Worm (Caenorhabditis elegans) whole organism, early embryonic: ENCODE data around the gene F28H7.7.

Experiments used
- F13C5.2 ChIP-seq: sonication (generic microtip); optimal IDR thresholded peaks from 2 replicates; lab custom pipeline; 2017; ENCODE audit warnings: mild to moderate bottlenecking, missing genetic modification characterization, inconsistent platforms, missing compliant biosample characterization
- ets-7 ChIP-seq: sonication (generic microtip); optimal IDR thresholded peaks from 2 replicates; lab custom pipeline; 2016; ENCODE audit warnings: missing genotype, missing genetic modification characterization, missing compliant biosample characterization

- no peak for TF ChIP-seq ets-7 (tag; lab: Kevin White, UChicago)
- TF ChIP-seq F13C5.2 (tag; lab: Kevin White, UChicago), result no peak
These were observed 17.2 kb downstream of the F28H7.7 start, which contains the start of the genes mre-11 and wdr-5.3 for ce11 chrV:10736756-10737155.
